Fruit fly (Drosophila melanogaster) whole organism, embryonic: Measurements from ENCODE around the gene CG15429.

Source experiments
- ATbp ChIP-seq: fragments of 200-800 bp; sonication (Bioruptor generic); optimal IDR thresholded peaks from 2 replicates; lab custom pipeline; 2017; ENCODE audit warnings: missing biosample characterization, mild to moderate bottlenecking, missing genetic modification characterization, missing genetic modification reagents
- Aef1 ChIP-seq: fragments of 200-800 bp; sonication (Bioruptor generic); IDR thresholded peaks from 3 replicates; pipeline ENCODE4 v1.3.6; 2022; ENCODE audit warnings: missing biosample characterization, missing genetic modification characterization
- B-H2 ChIP-seq: fragments of 200-800 bp; sonication (Bioruptor generic); optimal IDR thresholded peaks from 2 replicates; lab custom pipeline; 2018; ENCODE audit warnings: missing biosample characterization, mild to moderate bottlenecking, missing genetic modification characterization
- CG11504 ChIP-seq: fragments of 200-800 bp; sonication (Bioruptor generic); optimal IDR thresholded peaks from 3 replicates; lab custom pipeline; 2019; ENCODE audit warnings: missing biosample characterization, mild to moderate bottlenecking, missing genetic modification characterization, moderate library complexity
- CG12942 ChIP-seq: fragments of 200-800 bp; sonication (Bioruptor generic); optimal IDR thresholded peaks from 3 replicates; lab custom pipeline; 2016; ENCODE audit warnings: missing biosample characterization, missing genetic modification characterization
- CG14014 ChIP-seq: fragments of 200-800 bp; sonication (Bioruptor generic); IDR thresholded peaks from 2 replicates; pipeline ENCODE4 v1.3.6; 2022; ENCODE audit warnings: missing biosample characterization, missing genetic modification characterization
- CG17612 ChIP-seq: fragments of 200-800 bp; sonication (Bioruptor generic); IDR thresholded peaks from 2 replicates; pipeline ENCODE4 v1.3.6; 2022; ENCODE audit warnings: missing biosample characterization, missing genetic modification characterization
- CG18262 ChIP-seq: fragments of 200-800 bp; optimal IDR thresholded peaks from 3 replicates; lab custom pipeline; 2019; ENCODE audit warnings: missing biosample characterization, mild to moderate bottlenecking, missing genetic modification characterization, moderate library complexity
- CG1832 ChIP-seq: fragments of 200-800 bp; sonication (Bioruptor generic); optimal IDR thresholded peaks from 2 replicates; lab custom pipeline; 2017; ENCODE audit warnings: missing biosample characterization, mild to moderate bottlenecking, missing genetic modification characterization, inconsistent platforms
- CG2712 ChIP-seq: fragments of 200-800 bp; optimal IDR thresholded peaks from 3 replicates; lab custom pipeline; 2019; ENCODE audit warnings: missing biosample characterization, mild to moderate bottlenecking, missing genetic modification characterization, moderate library complexity
- CG30403 ChIP-seq: fragments of 200-800 bp; sonication (Bioruptor generic); optimal IDR thresholded peaks from 3 replicates; lab custom pipeline; 2016; ENCODE audit warnings: missing biosample characterization, missing genetic modification characterization
- CG31388 ChIP-seq: fragments of 200-800 bp; sonication (Bioruptor generic); optimal IDR thresholded peaks from 2 replicates; lab custom pipeline; 2016; ENCODE audit warnings: missing biosample characterization, missing genetic modification characterization
- CG6813 ChIP-seq: fragments of 200-800 bp; sonication (Bioruptor generic); optimal IDR thresholded peaks from 2 replicates; lab custom pipeline; 2017; ENCODE audit warnings: missing biosample characterization, missing genetic modification characterization, mild to moderate bottlenecking, moderate library complexity, missing genetic modification reagents
- CG7928 ChIP-seq: fragments of 200-800 bp; sonication (Bioruptor generic); optimal IDR thresholded peaks from 2 replicates; lab custom pipeline; 2017; ENCODE audit warnings: missing biosample characterization, mild to moderate bottlenecking, missing genetic modification characterization
- CG9727 ChIP-seq: fragments of 200-800 bp; sonication (Bioruptor generic); optimal IDR thresholded peaks from 3 replicates; lab custom pipeline; 2017; ENCODE audit warnings: missing biosample characterization, mild to moderate bottlenecking, missing genetic modification characterization
- CG9932 ChIP-seq: fragments of 200-800 bp; sonication (Bioruptor generic); IDR thresholded peaks from 2 replicates; pipeline ENCODE4 v1.3.6; 2022; ENCODE audit warnings: missing biosample characterization, missing genetic modification characterization
- Dbx ChIP-seq: fragments of 200-800 bp; sonication (Bioruptor generic); IDR thresholded peaks from 3 replicates; pipeline ENCODE4 v1.3.6; 2022; ENCODE audit warnings: missing biosample characterization, missing genetic modification characterization
- Dfd ChIP-seq, 2 experiments: fragments of >200 bp; optimal IDR thresholded peaks; 2 replicates each; lab custom pipeline; 2017; ENCODE audit warnings: missing biosample characterization in 2 of 2, missing genetic modification characterization in 2 of 2
- E2f1 ChIP-seq: fragments of 200-800 bp; sonication (Bioruptor generic); IDR thresholded peaks from 2 replicates; pipeline ENCODE4 v1.3.6; 2022; ENCODE audit warnings: missing biosample characterization, missing genetic modification characterization
- Fer2 ChIP-seq: fragments of 200-800 bp; sonication (Bioruptor generic); optimal IDR thresholded peaks from 2 replicates; lab custom pipeline; 2018; ENCODE audit warnings: missing biosample characterization, mild to moderate bottlenecking, missing genetic modification characterization, moderate library complexity
- Gug ChIP-seq: fragments of 200-800 bp; sonication (Bioruptor generic); IDR thresholded peaks from 4 replicates; pipeline ENCODE4 v1.3.6; 2022; ENCODE audit warnings: missing biosample characterization, missing genetic modification characterization
- H15 ChIP-seq: fragments of 200-800 bp; sonication (Bioruptor generic); IDR thresholded peaks from 3 replicates; pipeline ENCODE4 v1.3.6; 2022; ENCODE audit warnings: missing biosample characterization, missing genetic modification characterization
- HLH4C ChIP-seq: fragments of 200-800 bp; sonication (Bioruptor generic); IDR thresholded peaks from 3 replicates; pipeline ENCODE4 v1.3.6; 2022; ENCODE audit warnings: missing biosample characterization, missing genetic modification characterization; ENCODE audit not compliant: partially characterized antibody
- HLH54F ChIP-seq: fragments of 200-800 bp; sonication (Bioruptor generic); optimal IDR thresholded peaks from 3 replicates; lab custom pipeline; 2016; ENCODE audit warnings: missing biosample characterization, missing genetic modification characterization
- Lpt ChIP-seq: fragments of >200 bp; optimal IDR thresholded peaks from 2 replicates; lab custom pipeline; 2018; ENCODE audit warnings: missing biosample characterization, missing genetic modification characterization
- MESR4 ChIP-seq: fragments of 200-800 bp; sonication (Bioruptor generic); optimal IDR thresholded peaks from 2 replicates; lab custom pipeline; 2018; ENCODE audit warnings: missing biosample characterization, mild to moderate bottlenecking, missing genetic modification characterization, moderate library complexity
- Rfx ChIP-seq: fragments of 200-800 bp; sonication (Bioruptor generic); IDR thresholded peaks from 2 replicates; pipeline ENCODE4 v1.3.6; 2022; ENCODE audit warnings: missing biosample characterization, missing genetic modification characterization
- ac ChIP-seq: fragments of 200-800 bp; sonication (Bioruptor generic); optimal IDR thresholded peaks from 3 replicates; lab custom pipeline; 2017; ENCODE audit warnings: missing biosample characterization, mild to moderate bottlenecking, missing genetic modification characterization
- ap ChIP-seq: fragments of 200-800 bp; sonication (Bioruptor generic); IDR thresholded peaks from 2 replicates; pipeline ENCODE4 v1.3.6; 2022; ENCODE audit warnings: missing biosample characterization, missing genetic modification characterization
- az2 ChIP-seq: fragments of 200-800 bp; sonication (Bioruptor generic); optimal IDR thresholded peaks from 3 replicates; lab custom pipeline; 2016; ENCODE audit warnings: missing biosample characterization, missing genetic modification characterization
- crp ChIP-seq, 2 experiments: fragments of 200-800 bp; sonication (Bioruptor generic); optimal IDR thresholded peaks; 2 replicates in 1 of 2; 3 replicates in 1 of 2; lab custom pipeline; 2017; ENCODE audit warnings: missing biosample characterization in 2 of 2, missing genetic modification characterization in 2 of 2, mild to moderate bottlenecking in 1 of 2, moderate library complexity in 1 of 2
- cwo ChIP-seq: fragments of 200-800 bp; sonication (Bioruptor generic); optimal IDR thresholded peaks from 3 replicates; lab custom pipeline; 2017; ENCODE audit warnings: missing biosample characterization, missing genetic modification characterization, mild to moderate bottlenecking, moderate library complexity, missing genetic modification reagents
- dati ChIP-seq: fragments of 200-800 bp; sonication (Bioruptor generic); IDR thresholded peaks from 2 replicates; pipeline ENCODE4 v1.3.6; 2022; ENCODE audit warnings: missing biosample characterization, missing genetic modification characterization
- exex ChIP-seq: fragments of 200-800 bp; sonication (Bioruptor generic); optimal IDR thresholded peaks from 4 replicates; lab custom pipeline; 2018; ENCODE audit warnings: missing biosample characterization, mild to moderate bottlenecking, missing genetic modification characterization, moderate library complexity
- fd102C ChIP-seq: fragments of 200-800 bp; sonication (Bioruptor generic); optimal IDR thresholded peaks from 2 replicates; lab custom pipeline; 2018; ENCODE audit warnings: missing biosample characterization, mild to moderate bottlenecking, missing genetic modification characterization, moderate library complexity
- kah ChIP-seq: fragments of 200-800 bp; sonication (Bioruptor generic); optimal IDR thresholded peaks from 2 replicates; lab custom pipeline; 2018; ENCODE audit warnings: missing biosample characterization, mild to moderate bottlenecking, missing genetic modification characterization
- lov ChIP-seq, 2 experiments: fragments of 200-800 bp in 1 of 2; fragments of >200 bp in 1 of 2; sonication (Bioruptor generic) in 1 of 2; IDR thresholded peaks in 1 of 2; optimal IDR thresholded peaks in 1 of 2; 2 replicates in 1 of 2; 3 replicates in 1 of 2; pipeline versions ENCODE4 v1.3.6 to Lab custom; 2017 to 2022; ENCODE audit warnings: missing biosample characterization in 1 of 2, missing genetic modification characterization in 1 of 2
- pho ChIP-seq: fragments of 200-800 bp; sonication (Bioruptor generic); optimal IDR thresholded peaks from 2 replicates; lab custom pipeline; 2016; ENCODE audit warnings: missing biosample characterization, missing genetic modification characterization
- run ChIP-seq: fragments of 200-800 bp; sonication (Bioruptor generic); optimal IDR thresholded peaks from 3 replicates; lab custom pipeline; 2018; ENCODE audit warnings: missing biosample characterization, mild to moderate bottlenecking, missing genetic modification characterization
- so ChIP-seq: fragments of 200-800 bp; sonication (Bioruptor generic); IDR thresholded peaks from 3 replicates; pipeline ENCODE4 v1.3.6; 2022; ENCODE audit warnings: missing biosample characterization, missing genetic modification characterization
- twi ChIP-seq: fragments of 200-800 bp; optimal IDR thresholded peaks from 2 replicates; lab custom pipeline; 2019; ENCODE audit warnings: missing biosample characterization, mild to moderate bottlenecking, missing genetic modification characterization, moderate library complexity
- unpg ChIP-seq: fragments of 200-800 bp; sonication (Bioruptor generic); optimal IDR thresholded peaks from 3 replicates; lab custom pipeline; 2018; ENCODE audit warnings: missing biosample characterization, mild to moderate bottlenecking, missing genetic modification characterization, moderate library complexity
- vvl ChIP-seq: fragments of 200-800 bp; sonication (Bioruptor generic); IDR thresholded peaks from 2 replicates; pipeline ENCODE4 v1.3.6; 2022; ENCODE audit warnings: missing biosample characterization, missing genetic modification characterization

CG15429 gene

dm6 chr2L:4334971-4335436 is 17.8 kb upstream of the CG15429 start (continued):
- TF ChIP-seq CG12942 (GFP tag; lab: Kevin White, UChicago) = no peak
- no peak for TF ChIP-seq kah (GFP tag; lab: Kevin White, UChicago)
- no peak for TF ChIP-seq pho (GFP tag; lab: Kevin White, UChicago)
- no peak for TF ChIP-seq Lpt (GFP tag; lab: Kevin White, UChicago)
- no peak for TF ChIP-seq E2f1 (GFP tag; lab: Robert Waterston, UW)
- no peak for TF ChIP-seq fd102C (GFP tag; lab: Kevin White, UChicago)
- TF ChIP-seq exex (tag; lab: Kevin White, UChicago) = peak; percentile 80
- no peak for TF ChIP-seq HLH4C (GFP tag; lab: Robert Waterston, UW)
- TF ChIP-seq CG18262 = peak; percentile 2
- TF ChIP-seq H15 (GFP tag; lab: Robert Waterston, UW) = no peak
- TF ChIP-seq CG2712 (tag; lab: Kevin White, UChicago) = no peak
- TF ChIP-seq CG30403 (GFP tag; lab: Kevin White, UChicago) = peak; percentile 47
- no peak for TF ChIP-seq ATbp (GFP tag; lab: Kevin White, UChicago)
- TF ChIP-seq Dfd (GFP tag; optimal IDR thresholded peaks at IDR 0.05; lab: Kevin White, UChicago) = no peak
- TF ChIP-seq CG6813 (GFP tag; lab: Kevin White, UChicago) = peak; percentile 20
- no peak for TF ChIP-seq unpg
- no peak for TF ChIP-seq MESR4 (GFP tag; lab: Kevin White, UChicago)
- TF ChIP-seq Fer2 (tag; lab: Kevin White, UChicago) = no peak
- TF ChIP-seq Rfx (GFP tag; lab: Robert Waterston, UW) = peak; percentile 21
- peak; percentile 46 for TF ChIP-seq HLH54F (GFP tag; lab: Kevin White, UChicago)
- no peak for TF ChIP-seq vvl (GFP tag; lab: Robert Waterston, UW)
- TF ChIP-seq CG7928 = no peak
- no peak for TF ChIP-seq CG11504 (tag; lab: Kevin White, UChicago)
- TF ChIP-seq CG31388 (GFP tag; lab: Kevin White, UChicago) = no peak
- TF ChIP-seq crp (GFP tag; optimal IDR thresholded peaks at IDR 0.05; lab: Kevin White, UChicago) = peak in 1 of 2 experiments; percentile 33
- TF ChIP-seq B-H2 (GFP tag; lab: Kevin White, UChicago) = no peak
- no peak for TF ChIP-seq CG9727 (GFP tag; lab: Kevin White, UChicago)
- TF ChIP-seq run = no peak
- TF ChIP-seq dati = no peak
- peak; percentile 24; the same call in 1 of the 4 replicates for TF ChIP-seq Gug (GFP tag; lab: Robert Waterston, UW)
- TF ChIP-seq ap (GFP tag; lab: Robert Waterston, UW) = no peak
- TF ChIP-seq CG9932 (GFP tag; lab: Robert Waterston, UW) = 0 out of 2 replicates have a peak, but pooled peaks have one; percentile 20
- TF ChIP-seq CG1832 (GFP tag; lab: Kevin White, UChicago) = no peak
- TF ChIP-seq ac (GFP tag; lab: Kevin White, UChicago) = no peak
- TF ChIP-seq lov (optimal IDR thresholded peaks at IDR 0.05; lab: Kevin White, UChicago) = no peak
- no peak for TF ChIP-seq lov (GFP tag; IDR thresholded peaks at IDR 0.05; lab: Robert Waterston, UW)
- TF ChIP-seq Dbx (GFP tag; lab: Robert Waterston, UW) = 0 out of 3 replicates have a peak, but pooled peaks have one; percentile 42
- TF ChIP-seq Aef1 (GFP tag; lab: Robert Waterston, UW) = 0 out of 3 replicates have a peak, but pooled peaks have one; percentile 12
- no peak for TF ChIP-seq CG14014 (GFP tag; lab: Robert Waterston, UW)
- 0 out of 3 replicates have a peak, but pooled peaks have one; percentile 24 for TF ChIP-seq so (GFP tag; lab: Robert Waterston, UW)
- no peak for TF ChIP-seq twi (tag; lab: Kevin White, UChicago)
- TF ChIP-seq cwo = peak; percentile 49
- TF ChIP-seq CG17612 (GFP tag; lab: Robert Waterston, UW) = no peak
- no peak for TF ChIP-seq az2
